Fruit fly (Drosophila melanogaster): Measurements from ENCODE around the gene p130CAS.
A peak's percentile ranks its signal among the peaks of the same experiment; 100 is the strongest.

The p130CAS gene

DNA sequence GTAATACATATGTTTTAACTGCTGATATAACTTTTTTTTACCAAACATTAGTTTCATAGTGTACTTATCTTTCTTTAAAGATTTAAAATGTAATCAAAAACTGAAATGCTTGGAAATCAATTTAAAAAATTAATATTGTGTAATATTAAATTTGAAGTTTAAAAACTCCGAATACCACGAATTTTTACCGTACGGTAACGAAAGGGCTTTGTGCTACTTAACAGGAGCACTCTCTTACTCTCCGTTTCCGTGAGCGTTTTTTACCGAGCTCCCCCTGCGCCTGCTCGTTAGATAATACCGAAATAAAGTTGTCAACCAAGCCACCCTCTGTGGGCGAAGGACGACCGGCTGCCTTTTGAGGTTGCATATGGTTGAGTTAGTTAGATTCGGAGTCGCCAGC, at the start of gene p130CAS, which contains the start of gene Dic61B:
p130CAS (plus strand) TSS at position 396 of the 400 bp plus-strand sequence.
Dic61B (minus strand) TSS at position 101 of the 400 bp plus-strand sequence.
- TF ChIP-seq Lim3 (GFP tag; IDR thresholded peaks at IDR 0.05) = no peak
- peak; percentile 14 to 19 for TF ChIP-seq Trl (optimal IDR thresholded peaks at IDR 0.05)
- no peak for TF ChIP-seq Trl (GFP tag; optimal IDR thresholded peaks at IDR 0.05)
- TF ChIP-seq CG17328 (GFP tag; IDR thresholded peaks at IDR 0.05) = no peak
- TF ChIP-seq Deaf1 (tag; optimal IDR thresholded peaks at IDR 0.05) = peak; percentile 45
- TF ChIP-seq ewg (GFP tag; optimal IDR thresholded peaks at IDR 0.05) = peak; percentile 67

DNA sequence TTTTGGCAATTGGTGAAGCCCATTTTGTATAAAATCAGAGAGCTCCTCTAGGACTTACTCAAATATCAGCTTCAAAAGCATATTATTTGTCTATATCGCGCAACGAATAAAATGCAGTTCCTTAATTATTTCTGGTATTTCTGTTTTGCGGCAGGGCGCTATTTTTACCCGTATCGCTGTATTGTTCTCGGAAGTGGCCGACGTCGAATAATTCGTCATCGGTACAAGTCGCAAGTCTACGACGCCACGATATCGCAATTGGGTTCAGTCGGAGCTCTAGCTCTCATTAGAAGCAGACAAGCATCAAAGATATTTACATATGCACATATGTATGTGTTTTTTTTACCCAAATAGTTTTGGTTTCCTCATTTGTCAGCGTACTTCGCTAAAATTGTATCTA, 48.6 kb upstream of the p130CAS start:
- peak; percentile 28 for TF ChIP-seq Deaf1 (tag; optimal IDR thresholded peaks at IDR 0.05)
- TF ChIP-seq NFAT (GFP tag; IDR thresholded peaks at IDR 0.05) = no peak
- TF ChIP-seq CG2199 (GFP tag; IDR thresholded peaks at IDR 0.05) = peak; percentile 80

DNA sequence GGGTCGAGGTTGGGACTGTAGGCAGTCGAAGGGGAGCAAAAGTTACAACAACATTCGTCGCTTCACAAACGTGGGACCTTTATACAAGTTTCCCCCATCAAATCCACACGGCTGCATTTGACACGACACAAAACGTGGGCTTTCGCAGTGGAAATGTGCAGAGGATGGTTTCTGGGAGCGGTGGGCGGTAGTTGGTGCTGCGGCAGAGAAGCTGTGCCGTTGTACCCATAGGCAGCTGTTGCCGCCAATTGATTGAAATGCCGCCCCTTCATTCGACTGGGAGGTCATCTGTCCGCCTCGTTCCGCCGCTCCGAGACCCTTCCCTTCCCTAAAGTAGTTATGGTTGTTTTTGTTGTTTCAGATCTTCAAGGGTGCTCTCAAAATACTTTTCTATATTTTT, 43.6 kb upstream of the p130CAS start:
- TF ChIP-seq nau (GFP tag; optimal IDR thresholded peaks at IDR 0.05) = peak; percentile 66
- TF ChIP-seq Dref (GFP tag; IDR thresholded peaks at IDR 0.05) = no peak
- peak; percentile 59 for TF ChIP-seq CG12769 (tag; optimal IDR thresholded peaks at IDR 0.05)
- no peak for TF ChIP-seq slp2 (GFP tag; optimal IDR thresholded peaks at IDR 0.05)
- peak; percentile 4 for TF ChIP-seq sd (tag; optimal IDR thresholded peaks at IDR 0.05)
- peak; percentile 70; the same call in 1 of the 4 replicates for TF ChIP-seq chinmo (GFP tag; IDR thresholded peaks at IDR 0.05; ENCODE audit: partially characterized antibody)
- 0 out of 3 replicates have a peak, but pooled peaks have one; percentile 41 for TF ChIP-seq ci (GFP tag; IDR thresholded peaks at IDR 0.05)
- TF ChIP-seq CG10543 (GFP tag; optimal IDR thresholded peaks at IDR 0.05) = peak; percentile 28
- peak; percentile 65 for TF ChIP-seq ftz-f1 (GFP tag; optimal IDR thresholded peaks at IDR 0.05)
- TF ChIP-seq lilli (GFP tag; optimal IDR thresholded peaks at IDR 0.05) = no peak
- peak; percentile 6 for TF ChIP-seq Med (GFP tag)
- no peak for TF ChIP-seq danr (GFP tag; IDR thresholded peaks at IDR 0.05)
- 0 out of 2 replicates have a peak, but pooled peaks have one; percentile 7 for TF ChIP-seq ttk (GFP tag; IDR thresholded peaks at IDR 0.05)
- TF ChIP-seq row (GFP tag; IDR thresholded peaks at IDR 0.05) = no peak
- TF ChIP-seq D19A (tag; optimal IDR thresholded peaks at IDR 0.05) = peak; percentile 27
- TF ChIP-seq ap (GFP tag; IDR thresholded peaks at IDR 0.05) = peak; percentile 4; the same call in 1 of the 2 replicates
- no peak for TF ChIP-seq Lim3 (GFP tag; IDR thresholded peaks at IDR 0.05)
- TF ChIP-seq crol (GFP tag; IDR thresholded peaks at IDR 0.05) = peak; percentile 69
- TF ChIP-seq gcm (GFP tag; optimal IDR thresholded peaks at IDR 0.05) = peak; percentile 84
- TF ChIP-seq Xbp1 (GFP tag; optimal IDR thresholded peaks at IDR 0.05) = no peak
- peak in 1 of 2 experiments; percentile 55 for TF ChIP-seq Hr78 (GFP tag; optimal IDR thresholded peaks at IDR 0.05)
- no peak for TF ChIP-seq CG15479 (GFP tag; optimal IDR thresholded peaks at IDR 0.05)
- TF ChIP-seq CG6791 (GFP tag; IDR thresholded peaks at IDR 0.05; ENCODE audit: partially characterized antibody) = no peak
- no peak for TF ChIP-seq CG17802 (tag; optimal IDR thresholded peaks at IDR 0.05)

DNA sequence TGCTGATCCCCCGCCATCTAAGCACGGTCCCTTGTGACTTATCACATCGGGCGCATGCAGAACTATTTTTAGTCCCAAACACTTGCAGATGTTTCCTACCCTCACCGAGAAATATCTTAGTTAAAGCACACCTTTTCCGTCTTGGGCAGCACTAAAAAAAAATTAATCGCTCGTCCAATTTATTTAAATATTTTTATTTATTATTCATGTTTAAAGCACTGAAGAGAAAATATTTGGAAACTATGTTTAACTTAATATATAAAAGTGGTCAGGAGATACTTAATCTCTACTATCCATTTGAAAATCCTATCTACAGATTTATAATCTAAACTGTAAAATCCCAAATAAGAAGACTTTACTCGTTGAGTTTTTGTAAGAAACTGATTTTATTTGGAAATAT, 42.7 kb upstream of the p130CAS start:
- peak; percentile 28 for TF ChIP-seq CG9437 (GFP tag; optimal IDR thresholded peaks at IDR 0.05)
- TF ChIP-seq Tbp (GFP tag; optimal IDR thresholded peaks at IDR 0.05) = no peak
- TF ChIP-seq nmo (GFP tag; optimal IDR thresholded peaks at IDR 0.05) = peak; percentile 66
- TF ChIP-seq CG6175 (GFP tag; IDR thresholded peaks at IDR 0.05) = no peak
- peak; percentile 58; the same call in 2 of the 3 replicates for TF ChIP-seq zfh1 (GFP tag; IDR thresholded peaks at IDR 0.05)
- TF ChIP-seq Awh (GFP tag; IDR thresholded peaks at IDR 0.05) = peak; percentile 16; the same call in 1 of the 2 replicates
- no peak for TF ChIP-seq CG11695 (GFP tag; IDR thresholded peaks at IDR 0.05)
- no peak for TF ChIP-seq psq (GFP tag; optimal IDR thresholded peaks at IDR 0.05)
- peak; percentile 65 for TF ChIP-seq D19A (tag; optimal IDR thresholded peaks at IDR 0.05)
- TF ChIP-seq Nf-YC (tag; optimal IDR thresholded peaks at IDR 0.05) = no peak
- TF ChIP-seq grau (tag; optimal IDR thresholded peaks at IDR 0.05) = peak; percentile 49
- TF ChIP-seq CG42726 (GFP tag; IDR thresholded peaks at IDR 0.05; ENCODE audit: partially characterized antibody) = no peak
- TF ChIP-seq pzg (GFP tag; optimal IDR thresholded peaks at IDR 0.05) = no peak
- no peak for TF ChIP-seq CG11398 (GFP tag; optimal IDR thresholded peaks at IDR 0.05)
- peak; percentile 10; the same call in 1 of the 3 replicates for TF ChIP-seq dysf (GFP tag; IDR thresholded peaks at IDR 0.05)
- no peak for TF ChIP-seq trh (GFP tag; optimal IDR thresholded peaks at IDR 0.05)
- TF ChIP-seq Hr51 (GFP tag; optimal IDR thresholded peaks at IDR 0.05) = peak in 1 of 2 experiments; percentile 43

Measured in whole organism, embryonic.